Worm (Caenorhabditis elegans): ENCODE measurements around the gene ZK1248.4.

Gene ZK1248.4

ce11 chrII:5781935-5782921 lies 36.2 kb upstream of the ZK1248.4 start, which contains the start of gene K05F1.6 (continued):
- TF ChIP-seq unc-3 (GFP tag; conservative IDR thresholded peaks at IDR 0.05) (no peak; the same call in 1 of the 2 replicates), unc-3 (tag; optimal IDR thresholded peaks at IDR 0.05) (peak; percentile 9), K02D7.2 (tag; optimal IDR thresholded peaks at IDR 0.05) (peak; percentile 77), ceh-34 (tag; optimal IDR thresholded peaks at IDR 0.05) (peak; percentile 28), dve-1 (tag; optimal IDR thresholded peaks at IDR 0.05) (peak; percentile 73), ztf-16 (tag; optimal IDR thresholded peaks at IDR 0.05) (peak; percentile 86), tbx-2 (tag; optimal IDR thresholded peaks at IDR 0.05) (peak; percentile 60), sdc-2 (tag; optimal IDR thresholded peaks at IDR 0.05) (peak; percentile 41), ceh-22 (tag; optimal IDR thresholded peaks at IDR 0.05) (no peak), mec-3 (tag; optimal IDR thresholded peaks at IDR 0.05; ENCODE audit: borderline replicate concordance) (no peak), pax-1 (tag; optimal IDR thresholded peaks at IDR 0.05) (no peak), K09A11.1 (tag; optimal IDR thresholded peaks at IDR 0.05; ENCODE audit: insufficient read depth) (no peak), ref-2 (tag; optimal IDR thresholded peaks at IDR 0.05) (peak; percentile 41), ceh-45 (GFP tag; IDR thresholded peaks at IDR 0.05) (peak; percentile 65; the same call in 1 of the 2 replicates), madf-2 (tag; optimal IDR thresholded peaks at IDR 0.05) (no peak), che-1 (tag; optimal IDR thresholded peaks at IDR 0.05) (peak; percentile 63), rnt-1 (tag; optimal IDR thresholded peaks at IDR 0.05) (no peak), pat-9 (tag; optimal IDR thresholded peaks at IDR 0.05) (peak; percentile 42), Y22D7AL.16 (tag; optimal IDR thresholded peaks at IDR 0.05) (peak; percentile 53), hlh-8 (tag; optimal IDR thresholded peaks at IDR 0.05) (no peak), ceh-31 (tag; optimal IDR thresholded peaks at IDR 0.05) (peak; percentile 44), C38D4.7 (GFP tag; optimal IDR thresholded peaks at IDR 0.05) (peak; percentile 67), lin-11 (tag; optimal IDR thresholded peaks at IDR 0.05) (peak; percentile 29), F13H6.1 (tag; optimal IDR thresholded peaks at IDR 0.05) (peak; percentile 5), elt-4 (tag; optimal IDR thresholded peaks at IDR 0.05) (no peak), pag-3 (tag; optimal IDR thresholded peaks at IDR 0.05; ENCODE audit: borderline replicate concordance) (peak; percentile 24), T23F11.4 (GFP tag; optimal IDR thresholded peaks at IDR 0.05) (peak; percentile 66), syd-9 (tag; optimal IDR thresholded peaks at IDR 0.05) (no peak), odd-2 (tag; optimal IDR thresholded peaks at IDR 0.05) (peak; percentile 2), eyg-1 (tag; optimal IDR thresholded peaks at IDR 0.05) (no peak), unc-55 (GFP tag; optimal IDR thresholded peaks at IDR 0.05) (peak; percentile 12), nfya-1 (tag; optimal IDR thresholded peaks at IDR 0.05) (peak; percentile 40), npax-4 (tag; optimal IDR thresholded peaks at IDR 0.05) (peak; percentile 27), pros-1 (tag; optimal IDR thresholded peaks at IDR 0.05) (no peak)

ce11 chrII:5785504-5785903 lies 32.9 kb upstream of the ZK1248.4 start:
- TF ChIP-seq ahr-1 (tag; optimal IDR thresholded peaks at IDR 0.05) (no peak), rnt-1 (tag; optimal IDR thresholded peaks at IDR 0.05) (no peak), unc-3 (GFP tag; conservative IDR thresholded peaks at IDR 0.05) (no peak), unc-3 (tag; optimal IDR thresholded peaks at IDR 0.05) (no peak), dmd-4 (tag; optimal IDR thresholded peaks at IDR 0.05; ENCODE audit: borderline replicate concordance) (no peak), Y22D7AL.16 (tag; optimal IDR thresholded peaks at IDR 0.05) (no peak), pag-3 (tag; optimal IDR thresholded peaks at IDR 0.05; ENCODE audit: borderline replicate concordance) (no peak), pat-9 (tag; optimal IDR thresholded peaks at IDR 0.05) (no peak), npax-4 (tag; optimal IDR thresholded peaks at IDR 0.05) (no peak), pha-4 (tag; optimal IDR thresholded peaks at IDR 0.05) (no peak), nhr-232 (tag; optimal IDR thresholded peaks at IDR 0.05) (no peak), nfya-1 (tag; optimal IDR thresholded peaks at IDR 0.05) (no peak), ztf-16 (tag; optimal IDR thresholded peaks at IDR 0.05) (no peak), lim-6 (tag; optimal IDR thresholded peaks at IDR 0.05) (no peak), fax-1 (tag; optimal IDR thresholded peaks at IDR 0.05) (no peak)

All from whole organism, late embryonic.